Worm (Caenorhabditis elegans) whole organism, L4 larva: ENCODE results near the gene srb-1.

Experiments
- ZK546.5 ChIP-seq, 2 experiments: sonication (generic microtip); optimal IDR thresholded peaks; 2 replicates each; lab custom pipeline; 2017; ENCODE audit warnings: missing biosample characterization in 2 of 2, missing genetic modification characterization in 2 of 2
- fos-1 ChIP-seq: fragments of 150-350 bp; optimal IDR thresholded peaks from 2 replicates; lab custom pipeline; 2014; ENCODE audit warnings: missing biosample characterization, missing genetic modification characterization
- mdl-1 ChIP-seq, 2 experiments: fragments of 150-350 bp in 1 of 2; sonication (generic microtip) in 1 of 2; optimal IDR thresholded peaks; 2 replicates each; lab custom pipeline; 2014 to 2017; ENCODE audit warnings: missing biosample characterization in 2 of 2, missing genetic modification characterization in 2 of 2
- unc-62 ChIP-seq, 3 experiments: fragments of 150-350 bp in 1 of 3; sonication (generic microtip); optimal IDR thresholded peaks in 2 of 3; peaks in 1 of 3; 1 replicate in 1 of 3; 2 replicates in 2 of 3; lab custom pipeline; 2014 to 2017; ENCODE audit warnings: missing biosample characterization in 3 of 3, missing genetic modification characterization in 3 of 3, missing genetic modification reagents in 3 of 3, missing genotype in 1 of 3

- TF ChIP-seq fos-1 (tag; lab: Kevin White, UChicago) = no peak
- no peak for TF ChIP-seq ZK546.5 (tag; optimal IDR thresholded peaks at IDR 0.05; lab: Kevin White, UChicago)
- no peak for TF ChIP-seq mdl-1 (tag; optimal IDR thresholded peaks at IDR 0.05; lab: Kevin White, UChicago)
- TF ChIP-seq unc-62 (GFP tag; optimal IDR thresholded peaks at IDR 0.05 in 1 of 2; lab: Kevin White, UChicago) = no peak
- no peak for TF ChIP-seq unc-62 (tag; optimal IDR thresholded peaks at IDR 0.05; lab: Kevin White, UChicago)
Measured at ce11 chrII:5171610-5172009, 778 bp upstream of the srb-1 start, which contains the start of gene C27D6.15.
